Worm (Caenorhabditis elegans): ENCODE measurements around the gene cnb-1.
"Not testable (repeated sequence)": the region's sequence is repeated elsewhere in the genome, so short reads cannot be mapped to it uniquely, and the experiment has no call there.

Gene cnb-1

ce11 chrV:11389776-11390175 is 14.2 kb downstream of the cnb-1 start, which contains the start of gene col-155:
col-155 (minus strand) TSS chrV:11389876.
- no peak for TF ChIP-seq cnd-1 (tag; optimal IDR thresholded peaks at IDR 0.05)
- no peak for TF ChIP-seq sem-2 (GFP tag; optimal IDR thresholded peaks at IDR 0.05)
- TF ChIP-seq hlh-1 (tag; optimal IDR thresholded peaks at IDR 0.05): no peak
- no peak for TF ChIP-seq nhr-28 (tag; optimal IDR thresholded peaks at IDR 0.05)
- TF ChIP-seq ces-1 (GFP tag; optimal IDR thresholded peaks at IDR 0.05): no peak
- no peak for TF ChIP-seq bed-3 (GFP tag; optimal IDR thresholded peaks at IDR 0.05)
- TF ChIP-seq mab-5 (tag; optimal IDR thresholded peaks at IDR 0.05): no peak
- TF ChIP-seq ham-2 (GFP tag; optimal IDR thresholded peaks at IDR 0.05): no peak
- no peak for TF ChIP-seq blmp-1 (tag; optimal IDR thresholded peaks at IDR 0.05)

- TF ChIP-seq lin-32 (GFP tag; optimal IDR thresholded peaks at IDR 0.05): no peak
- TF ChIP-seq cnd-1 (tag; optimal IDR thresholded peaks at IDR 0.05): no peak
- no peak for TF ChIP-seq nhr-12 (tag; optimal IDR thresholded peaks at IDR 0.05)
- TF ChIP-seq blmp-1 (tag; optimal IDR thresholded peaks at IDR 0.05): no peak
- no peak for TF ChIP-seq nhr-76 (tag; optimal IDR thresholded peaks at IDR 0.05)
- TF ChIP-seq mab-5 (tag; optimal IDR thresholded peaks at IDR 0.05): no peak
- TF ChIP-seq nhr-2 (tag; optimal IDR thresholded peaks at IDR 0.05): no peak
- TF ChIP-seq ces-1 (GFP tag; optimal IDR thresholded peaks at IDR 0.05): no peak
Measured at ce11 chrV:11390394-11390793, 14.9 kb downstream of the cnb-1 start, which contains the start of the genes K03B8.11 and K03B8.14. K03B8.11 (minus strand) TSS chrV:11390494. K03B8.14 (plus strand) TSS chrV:11390503.

- TF ChIP-seq sem-2 (GFP tag; optimal IDR thresholded peaks at IDR 0.05) (no peak), unc-39 (tag; optimal IDR thresholded peaks at IDR 0.05) (no peak), pha-4 (tag; optimal IDR thresholded peaks at IDR 0.05) (no peak), nhr-28 (tag; optimal IDR thresholded peaks at IDR 0.05) (no peak), ceh-39 (tag; optimal IDR thresholded peaks at IDR 0.05) (no peak), ham-2 (GFP tag; optimal IDR thresholded peaks at IDR 0.05) (no peak), nhr-237 (tag; optimal IDR thresholded peaks at IDR 0.05) (no peak), hlh-1 (tag; optimal IDR thresholded peaks at IDR 0.05) (no peak), ceh-83 (GFP tag; optimal IDR thresholded peaks at IDR 0.05) (no peak), drap-1 (GFP tag; optimal IDR thresholded peaks at IDR 0.05) (no peak), snpc-4 (tag; optimal IDR thresholded peaks at IDR 0.05) (no peak), nhr-12 (tag; optimal IDR thresholded peaks at IDR 0.05) (no peak), zip-8 (tag; optimal IDR thresholded peaks at IDR 0.05) (no peak), cnd-1 (tag; optimal IDR thresholded peaks at IDR 0.05) (no peak), blmp-1 (tag; optimal IDR thresholded peaks at IDR 0.05) (no peak), nhr-76 (tag; optimal IDR thresholded peaks at IDR 0.05) (no peak), M03D4.4 (tag; optimal IDR thresholded peaks at IDR 0.05) (no peak)
Measured at ce11 chrV:11392020-11392419, 16.5 kb downstream of the cnb-1 start, which contains the start of gene nas-16. nas-16 (plus strand) TSS chrV:11392320.

ce11 chrV:11395024-11395423 is 19.5 kb downstream of the cnb-1 start, which contains the start of gene K03B8.4:
K03B8.4 (minus strand) TSS chrV:11395124.
- not testable (repeated sequence) for TF ChIP-seq bed-3 (GFP tag; optimal IDR thresholded peaks at IDR 0.05); hlh-1 (tag; optimal IDR thresholded peaks at IDR 0.05); ceh-83 (GFP tag; optimal IDR thresholded peaks at IDR 0.05)

- TF ChIP-seq drap-1 (GFP tag; optimal IDR thresholded peaks at IDR 0.05); lin-13 (tag; optimal IDR thresholded peaks at IDR 0.05); snpc-4 (tag; optimal IDR thresholded peaks at IDR 0.05): not testable (repeated sequence)
Measured at ce11 chrV:11396134-11396533, 20.6 kb downstream of the cnb-1 start, which contains the start of gene nas-18. nas-18 (plus strand) TSS chrV:11396434.

- no peak for TF ChIP-seq mab-5 (tag; optimal IDR thresholded peaks at IDR 0.05)
- no peak for TF ChIP-seq unc-120 (tag; optimal IDR thresholded peaks at IDR 0.05; ENCODE audit: poor library complexity, severe bottlenecking)
- TF ChIP-seq mep-1 (tag; optimal IDR thresholded peaks at IDR 0.05): no peak
- no peak for TF ChIP-seq ceh-43 (GFP tag; optimal IDR thresholded peaks at IDR 0.05)
- no peak for TF ChIP-seq snpc-4 (tag; optimal IDR thresholded peaks at IDR 0.05)
- TF ChIP-seq M03D4.4 (tag; optimal IDR thresholded peaks at IDR 0.05): no peak
- TF ChIP-seq drap-1 (GFP tag; optimal IDR thresholded peaks at IDR 0.05): no peak
- TF ChIP-seq ceh-83 (GFP tag; optimal IDR thresholded peaks at IDR 0.05): no peak
Measured at ce11 chrV:11398616-11399015, 23.1 kb downstream of the cnb-1 start, which contains the start of gene nas-17. nas-17 (plus strand) TSS chrV:11398916.

- TF ChIP-seq mab-5 (tag; optimal IDR thresholded peaks at IDR 0.05): no peak
- no peak for TF ChIP-seq unc-39 (tag; optimal IDR thresholded peaks at IDR 0.05)
- no peak for TF ChIP-seq lsy-2 (tag; optimal IDR thresholded peaks at IDR 0.05)
- no peak for TF ChIP-seq bed-3 (GFP tag; optimal IDR thresholded peaks at IDR 0.05)
- no peak for TF ChIP-seq tbx-8 (GFP tag; optimal IDR thresholded peaks at IDR 0.05)
- no peak for TF ChIP-seq nhr-12 (tag; optimal IDR thresholded peaks at IDR 0.05)
- no peak for TF ChIP-seq unc-62 (GFP tag; optimal IDR thresholded peaks at IDR 0.05)
- no peak for TF ChIP-seq hlh-1 (tag; optimal IDR thresholded peaks at IDR 0.05)
Measured at ce11 chrV:11402610-11403009, 27.1 kb downstream of the cnb-1 start, which contains the start of gene nas-19. nas-19 (minus strand) TSS chrV:11402710.
